Worm (Caenorhabditis elegans) whole organism, L1 larva: Measurements from ENCODE around the gene nas-27.

ENCODE experiments used
- C04F5.9 ChIP-seq: sonication (generic microtip); optimal IDR thresholded peaks from 2 replicates; lab custom pipeline; 2016; ENCODE audit warnings: missing genetic modification characterization, missing compliant biosample characterization
- aha-1 ChIP-seq: fragments of 150-350 bp; optimal IDR thresholded peaks from 2 replicates; lab custom pipeline; 2014; ENCODE audit warnings: missing biosample characterization, missing genetic modification characterization
- alr-1 ChIP-seq: fragments of 200-800 bp; sonication (Bioruptor generic); optimal IDR thresholded peaks from 2 replicates; lab custom pipeline; 2018; ENCODE audit warnings: borderline replicate concordance, mild to moderate bottlenecking, missing genetic modification characterization, missing compliant biosample characterization
- ama-1 ChIP-seq: fragments of 150-350 bp; optimal IDR thresholded peaks from 2 replicates; lab custom pipeline; 2014
- ceh-63 ChIP-seq: fragments of 200-800 bp; sonication (Bioruptor generic); optimal IDR thresholded peaks from 2 replicates; lab custom pipeline; 2018; ENCODE audit warnings: mild to moderate bottlenecking, missing genetic modification characterization, missing compliant biosample characterization
- ceh-8 ChIP-seq: fragments of 200-800 bp; sonication (Bioruptor generic); optimal IDR thresholded peaks from 2 replicates; lab custom pipeline; 2018; ENCODE audit warnings: mild to moderate bottlenecking, missing genetic modification characterization, moderate library complexity, missing compliant biosample characterization
- dpl-1 ChIP-seq, 3 experiments: fragments of 150-350 bp in 2 of 3; sonication (generic microtip) in 1 of 3; optimal IDR thresholded peaks; 2 replicates each; lab custom pipeline; 2014 to 2017; ENCODE audit warnings: missing biosample characterization in 3 of 3, missing genetic modification characterization in 3 of 3, missing genetic modification reagents in 3 of 3
- efl-1 ChIP-seq, 4 experiments: fragments of 150-350 bp; optimal IDR thresholded peaks in 3 of 4; peaks in 1 of 4; 1 replicate in 1 of 4; 2 replicates in 3 of 4; lab custom pipeline; 2014; ENCODE audit warnings: missing biosample characterization in 2 of 4, missing genetic modification characterization in 2 of 4, missing genetic modification reagents in 2 of 4
- egl-13 ChIP-seq: sonication (generic microtip); optimal IDR thresholded peaks from 2 replicates; lab custom pipeline; 2016; ENCODE audit warnings: missing genotype, missing genetic modification reagents, missing genetic modification characterization, missing compliant biosample characterization
- elt-2 ChIP-seq: sonication (generic microtip); optimal IDR thresholded peaks from 2 replicates; lab custom pipeline; 2016; ENCODE audit warnings: missing genetic modification characterization, mild to moderate bottlenecking, inconsistent platforms, missing compliant biosample characterization, missing genetic modification reagents
- fkh-4 ChIP-seq: sonication (generic microtip); optimal IDR thresholded peaks from 2 replicates; lab custom pipeline; 2016; ENCODE audit warnings: missing compliant biosample characterization, missing genetic modification characterization, borderline replicate concordance
- fos-1 ChIP-seq: fragments of 150-350 bp; optimal IDR thresholded peaks from 2 replicates; lab custom pipeline; 2014; ENCODE audit warnings: missing biosample characterization, missing genetic modification characterization
- grh-1 ChIP-seq: fragments of 200-800 bp; sonication (Bioruptor generic); IDR thresholded peaks from 2 replicates; pipeline ENCODE4 v1.3.6; 2022; ENCODE audit warnings: missing genetic modification reagents, missing genetic modification characterization, missing compliant biosample characterization
- hlh-4 ChIP-seq: sonication (generic microtip); optimal IDR thresholded peaks from 2 replicates; lab custom pipeline; 2016; ENCODE audit warnings: mild to moderate bottlenecking, missing genetic modification characterization, missing compliant biosample characterization
- hpl-2 ChIP-seq: fragments of 150-350 bp; optimal IDR thresholded peaks from 2 replicates; lab custom pipeline; 2014; ENCODE audit warnings: missing biosample characterization, missing genetic modification reagents, missing genetic modification characterization
- irx-1 ChIP-seq: sonication (generic microtip); optimal IDR thresholded peaks from 2 replicates; lab custom pipeline; 2016; ENCODE audit warnings: missing genetic modification characterization, missing compliant biosample characterization
- lin-13 ChIP-seq: fragments of 150-350 bp; optimal IDR thresholded peaks from 2 replicates; lab custom pipeline; 2014; ENCODE audit warnings: missing biosample characterization, missing genetic modification reagents, missing genetic modification characterization
- lin-15B ChIP-seq: fragments of 150-350 bp; sonication (generic microtip); optimal IDR thresholded peaks from 3 replicates; lab custom pipeline; 2014; ENCODE audit warnings: missing biosample characterization, missing genetic modification characterization
- lin-35 ChIP-seq, 2 experiments: fragments of 150-350 bp; optimal IDR thresholded peaks; 2 replicates each; lab custom pipeline; 2014; ENCODE audit warnings: missing biosample characterization in 2 of 2, missing genetic modification characterization in 2 of 2, missing genetic modification reagents in 2 of 2
- lin-39 ChIP-seq: fragments of 150-350 bp; optimal IDR thresholded peaks from 2 replicates; lab custom pipeline; 2014; ENCODE audit warnings: missing biosample characterization, missing genetic modification reagents, missing genetic modification characterization
- lir-3 ChIP-seq: sonication (generic microtip); optimal IDR thresholded peaks from 2 replicates; lab custom pipeline; 2016; ENCODE audit warnings: mild to moderate bottlenecking, missing genetic modification characterization, moderate library complexity, missing compliant biosample characterization; ENCODE audit not compliant: poor library complexity
- lsy-2 ChIP-seq, 2 experiments: fragments of 150-350 bp; optimal IDR thresholded peaks; 2 replicates each; lab custom pipeline; 2014; ENCODE audit warnings: missing biosample characterization in 2 of 2, missing genetic modification characterization in 2 of 2
- mdl-1 ChIP-seq, 2 experiments: fragments of 150-350 bp; optimal IDR thresholded peaks; 2 replicates each; lab custom pipeline; 2014 to 2017; ENCODE audit warnings: missing biosample characterization in 2 of 2, missing genetic modification characterization in 2 of 2, inconsistent platforms in 1 of 2
- mep-1 ChIP-seq: fragments of 150-350 bp; optimal IDR thresholded peaks from 2 replicates; lab custom pipeline; 2014; ENCODE audit warnings: missing biosample characterization, missing genetic modification characterization
- nhr-11 ChIP-seq: fragments of 150-350 bp; optimal IDR thresholded peaks from 2 replicates; lab custom pipeline; 2014; ENCODE audit warnings: missing biosample characterization, missing genetic modification characterization
- nhr-12 ChIP-seq: sonication (generic microtip); optimal IDR thresholded peaks from 2 replicates; lab custom pipeline; 2017; ENCODE audit warnings: missing biosample characterization, missing genetic modification characterization
- nhr-19 ChIP-seq: fragments of 200-800 bp; sonication (Bioruptor generic); conservative IDR thresholded peaks from 2 replicates; pipeline ENCODE4 v1.3.6; 2022; ENCODE audit warnings: missing genetic modification characterization, missing compliant biosample characterization
- nhr-20 ChIP-seq: sonication (generic microtip); optimal IDR thresholded peaks from 2 replicates; lab custom pipeline; 2016; ENCODE audit warnings: mild to moderate bottlenecking, missing genetic modification characterization, missing compliant biosample characterization
- nhr-237 ChIP-seq: fragments of 150-350 bp; optimal IDR thresholded peaks from 2 replicates; lab custom pipeline; 2014; ENCODE audit warnings: missing biosample characterization, missing genetic modification characterization
- nhr-71 ChIP-seq: sonication (generic microtip); optimal IDR thresholded peaks from 2 replicates; lab custom pipeline; 2016; ENCODE audit warnings: mild to moderate bottlenecking, missing genetic modification characterization, moderate library complexity, missing compliant biosample characterization
- nhr-76 ChIP-seq: sonication (generic microtip); optimal IDR thresholded peaks from 2 replicates; lab custom pipeline; 2017; ENCODE audit warnings: missing biosample characterization, missing genetic modification characterization
- nhr-77 ChIP-seq: fragments of 150-350 bp; optimal IDR thresholded peaks from 2 replicates; lab custom pipeline; 2014; ENCODE audit warnings: missing biosample characterization, missing genetic modification characterization
- nhr-85 ChIP-seq: sonication (generic microtip); peaks from one replicate; lab custom pipeline; 2016; ENCODE audit warnings: missing genetic modification characterization, inconsistent platforms, missing compliant biosample characterization
- nhr-90 ChIP-seq: sonication (generic microtip); optimal IDR thresholded peaks from 2 replicates; lab custom pipeline; 2016; ENCODE audit warnings: mild to moderate bottlenecking, missing genetic modification characterization, missing compliant biosample characterization; ENCODE audit not compliant: poor library complexity
- pax-3 ChIP-seq: fragments of 200-800 bp; sonication (Bioruptor generic); optimal IDR thresholded peaks from 2 replicates; lab custom pipeline; 2018; ENCODE audit warnings: mild to moderate bottlenecking, missing genetic modification characterization, moderate library complexity, missing compliant biosample characterization
- pqm-1 ChIP-seq: sonication (generic microtip); optimal IDR thresholded peaks from 3 replicates; lab custom pipeline; 2017; ENCODE audit warnings: missing biosample characterization, missing genetic modification characterization
- sox-4 ChIP-seq: sonication (generic microtip); optimal IDR thresholded peaks from 2 replicates; lab custom pipeline; 2016; ENCODE audit warnings: missing genetic modification characterization, missing compliant biosample characterization
- swsn-7 ChIP-seq: sonication (generic microtip); optimal IDR thresholded peaks from 2 replicates; lab custom pipeline; 2016; ENCODE audit warnings: missing genetic modification characterization, missing compliant biosample characterization
- unc-130 ChIP-seq: fragments of 150-350 bp; optimal IDR thresholded peaks from 2 replicates; lab custom pipeline; 2017; ENCODE audit warnings: missing biosample characterization, missing genetic modification characterization, inconsistent platforms
- unc-30 ChIP-seq: sonication (generic microtip); optimal IDR thresholded peaks from 2 replicates; lab custom pipeline; 2017; ENCODE audit warnings: missing biosample characterization, missing genetic modification characterization
- unc-98 ChIP-seq: fragments of 200-800 bp; sonication (Bioruptor generic); IDR thresholded peaks from 2 replicates; pipeline ENCODE4 v1.3.6; 2022; ENCODE audit warnings: missing genetic modification characterization, missing compliant biosample characterization
- vab-15 ChIP-seq: sonication (generic microtip); optimal IDR thresholded peaks from 2 replicates; lab custom pipeline; 2017; ENCODE audit warnings: missing genotype, mild to moderate bottlenecking, missing genetic modification characterization, missing compliant biosample characterization
- xbp-1 ChIP-seq: sonication (generic microtip); optimal IDR thresholded peaks from 2 replicates; lab custom pipeline; 2016; ENCODE audit warnings: missing genetic modification characterization, missing compliant biosample characterization

Gene nas-27

ce11 chrII:1188137-1188536, 9.0 kb upstream of the nas-27 start (continued):
- TF ChIP-seq grh-1 (GFP tag; lab: Robert Waterston, UW) = peak; percentile 41; the same call in 1 of the 2 replicates
- peak; percentile 13 to 28 for TF ChIP-seq lsy-2 (tag; optimal IDR thresholded peaks at IDR 0.05; lab: Kevin White, UChicago)
- TF ChIP-seq nhr-85 (tag; lab: Kevin White, UChicago) = peak; percentile 87
- TF ChIP-seq ama-1 (lab: Kevin White, UChicago) = no peak
- TF ChIP-seq nhr-19 = no peak
- TF ChIP-seq unc-30 (tag; lab: Kevin White, UChicago) = no peak
- no peak for TF ChIP-seq egl-13 (tag; lab: Kevin White, UChicago)
- no peak for TF ChIP-seq fkh-4 (tag; lab: Kevin White, UChicago)
- peak; percentile 45 for TF ChIP-seq nhr-90 (tag; lab: Kevin White, UChicago)
- TF ChIP-seq nhr-77 (tag; lab: Kevin White, UChicago) = no peak
- TF ChIP-seq lin-13 (GFP tag; lab: Kevin White, UChicago) = no peak
- no peak for TF ChIP-seq nhr-237 (tag; lab: Kevin White, UChicago)
- TF ChIP-seq unc-130 = no peak
- no peak for TF ChIP-seq fos-1
- TF ChIP-seq aha-1 (tag; lab: Kevin White, UChicago) = no peak
- TF ChIP-seq lin-15B (tag; lab: Kevin White, UChicago) = no peak
- TF ChIP-seq lin-39 (tag; lab: Kevin White, UChicago) = no peak
- no peak for TF ChIP-seq vab-15 (tag; lab: Kevin White, UChicago)
- TF ChIP-seq mep-1 (tag; lab: Kevin White, UChicago) = peak; percentile 55
- TF ChIP-seq ceh-8 = no peak
- TF ChIP-seq nhr-11 (tag; lab: Kevin White, UChicago) = no peak
- TF ChIP-seq irx-1 = no peak
- no peak for TF ChIP-seq hpl-2 (GFP tag; lab: Kevin White, UChicago)
- peak; percentile 26 for TF ChIP-seq elt-2
- peak; percentile 4 for TF ChIP-seq swsn-7 (tag; lab: Kevin White, UChicago)
- no peak for TF ChIP-seq ceh-63 (GFP tag; lab: Kevin White, UChicago)
- no peak for TF ChIP-seq lir-3
- TF ChIP-seq mdl-1 (tag; optimal IDR thresholded peaks at IDR 0.05; lab: Kevin White, UChicago) = no peak
- TF ChIP-seq efl-1 (optimal IDR thresholded peaks at IDR 0.05; lab: Kevin White, UChicago) = peak in 1 of 2 experiments; percentile 26
- TF ChIP-seq efl-1 (GFP tag; optimal IDR thresholded peaks at IDR 0.05 in 1 of 2; lab: Kevin White, UChicago) = peak in 1 of 2 experiments; percentile 72
- no peak for TF ChIP-seq dpl-1 (GFP tag; optimal IDR thresholded peaks at IDR 0.05; lab: Kevin White, UChicago)
- no peak for TF ChIP-seq unc-98 (GFP tag; lab: Robert Waterston, UW)
- TF ChIP-seq nhr-20 (tag; lab: Kevin White, UChicago) = peak; percentile 44
- TF ChIP-seq hlh-4 (tag; lab: Kevin White, UChicago) = no peak
- peak in 1 of 2 experiments; percentile 49 for TF ChIP-seq lin-35 (GFP tag; optimal IDR thresholded peaks at IDR 0.05; lab: Kevin White, UChicago)
- no peak for TF ChIP-seq nhr-12 (tag; lab: Kevin White, UChicago)
- TF ChIP-seq pax-3 (tag; lab: Kevin White, UChicago) = no peak
- TF ChIP-seq nhr-76 = no peak
- TF ChIP-seq alr-1 = no peak
- TF ChIP-seq pqm-1 = no peak
- no peak for TF ChIP-seq sox-4 (tag; lab: Kevin White, UChicago)
- TF ChIP-seq C04F5.9 (tag; lab: Kevin White, UChicago) = no peak
- no peak for TF ChIP-seq nhr-71
- no peak for TF ChIP-seq xbp-1 (tag; lab: Kevin White, UChicago)
- TF ChIP-seq, all 84 proteins: peak for 12

ce11 chrII:1172080-1172575, 7.0 kb downstream of the nas-27 start, which contains the start of gene dlhd-1:
Gene dlhd-1, minus strand, starts transcription at chrII:1172130.
- TF ChIP-seq nhr-20 (tag; lab: Kevin White, UChicago) = peak; percentile 44
- peak; percentile 58 for TF ChIP-seq elt-2
- TF ChIP-seq nhr-237 (tag; lab: Kevin White, UChicago) = no peak
- no peak for TF ChIP-seq vab-15 (tag; lab: Kevin White, UChicago)
